Fruit fly (Drosophila melanogaster) whole organism, prepupa: Measurements from ENCODE around the gene CG43689.
A peak's percentile ranks its signal among the peaks of the same experiment; 100 is the strongest.

ENCODE experiments used
- Blimp-1 ChIP-seq: fragments of 200-800 bp; sonication (Bioruptor generic); optimal IDR thresholded peaks from 3 replicates; lab custom pipeline; 2017; ENCODE audit warnings: missing biosample characterization, missing genetic modification characterization, mild to moderate bottlenecking, moderate library complexity, missing genetic modification reagents
- CG11902 ChIP-seq: fragments of 200-800 bp; sonication (Bioruptor generic); optimal IDR thresholded peaks from 3 replicates; lab custom pipeline; 2016; ENCODE audit warnings: missing biosample characterization, missing genetic modification characterization
- CG1621 ChIP-seq: fragments of 200-800 bp; sonication (Bioruptor generic); optimal IDR thresholded peaks from 3 replicates; lab custom pipeline; 2018; ENCODE audit warnings: missing biosample characterization, mild to moderate bottlenecking, missing genetic modification characterization
- CG3032 ChIP-seq: fragments of 200-800 bp; optimal IDR thresholded peaks from 2 replicates; lab custom pipeline; 2019; ENCODE audit warnings: missing biosample characterization, mild to moderate bottlenecking, missing genetic modification characterization, moderate library complexity
- CG3919 ChIP-seq: fragments of 200-800 bp; sonication (Bioruptor generic); optimal IDR thresholded peaks from 3 replicates; lab custom pipeline; 2016; ENCODE audit warnings: missing biosample characterization, missing genetic modification characterization
- CG4318 ChIP-seq: fragments of 200-800 bp; sonication (Bioruptor generic); optimal IDR thresholded peaks from 3 replicates; lab custom pipeline; 2017; ENCODE audit warnings: missing biosample characterization, mild to moderate bottlenecking, missing genetic modification characterization
- CG6163 ChIP-seq: fragments of 200-800 bp; sonication (Bioruptor generic); IDR thresholded peaks from 3 replicates; pipeline ENCODE4 v1.3.6; 2022; ENCODE audit warnings: missing biosample characterization, missing genetic modification characterization
- CG6854 ChIP-seq: fragments of 200-800 bp; sonication (Bioruptor generic); optimal IDR thresholded peaks from 2 replicates; lab custom pipeline; 2017; ENCODE audit warnings: missing biosample characterization, mild to moderate bottlenecking, missing genetic modification characterization
- CG7368 ChIP-seq: fragments of 200-800 bp; sonication (Bioruptor generic); optimal IDR thresholded peaks from 3 replicates; lab custom pipeline; 2016; ENCODE audit warnings: missing biosample characterization, missing genetic modification characterization
- CG8632 ChIP-seq: fragments of 200-800 bp; sonication (Bioruptor generic); optimal IDR thresholded peaks from 3 replicates; lab custom pipeline; 2016; ENCODE audit warnings: missing biosample characterization, missing genetic modification characterization
- Eip75B ChIP-seq: fragments of 200-800 bp; sonication (Bioruptor generic); optimal IDR thresholded peaks from 3 replicates; lab custom pipeline; 2016; ENCODE audit warnings: missing biosample characterization, missing genetic modification characterization
- Eip78C ChIP-seq: fragments of 200-800 bp; sonication (Bioruptor generic); peaks from one replicate; lab custom pipeline; 2016; ENCODE audit warnings: missing biosample characterization, missing genetic modification characterization
- Eip93F ChIP-seq: fragments of 200-800 bp; sonication (Bioruptor generic); optimal IDR thresholded peaks from 2 replicates; lab custom pipeline; 2016; ENCODE audit warnings: missing biosample characterization, mild to moderate bottlenecking, missing genetic modification characterization
- Ets21C ChIP-seq: fragments of 200-800 bp; sonication (Bioruptor generic); optimal IDR thresholded peaks from 3 replicates; lab custom pipeline; 2016; ENCODE audit warnings: missing biosample characterization, missing genetic modification characterization
- Gug ChIP-seq: fragments of 200-800 bp; sonication (Bioruptor generic); IDR thresholded peaks from 2 replicates; pipeline ENCODE4 v1.3.6; 2022; ENCODE audit warnings: missing biosample characterization, missing genetic modification characterization
- Hr39 ChIP-seq: fragments of 200-800 bp; sonication (Bioruptor generic); optimal IDR thresholded peaks from 2 replicates; lab custom pipeline; 2016; ENCODE audit warnings: missing biosample characterization, missing genetic modification characterization
- Met ChIP-seq: fragments of 200-800 bp; sonication (Bioruptor generic); optimal IDR thresholded peaks from 3 replicates; lab custom pipeline; 2016; ENCODE audit warnings: missing biosample characterization, missing genetic modification characterization
- OdsH ChIP-seq: fragments of 200-800 bp; sonication (Bioruptor generic); optimal IDR thresholded peaks from 3 replicates; lab custom pipeline; 2016; ENCODE audit warnings: missing biosample characterization, missing genetic modification characterization
- achi ChIP-seq: fragments of 200-800 bp; sonication (Bioruptor generic); optimal IDR thresholded peaks from 3 replicates; lab custom pipeline; 2016; ENCODE audit warnings: missing biosample characterization, missing genetic modification characterization
- cyc ChIP-seq: fragments of 200-800 bp; sonication (Bioruptor generic); optimal IDR thresholded peaks from 3 replicates; lab custom pipeline; 2016; ENCODE audit warnings: missing biosample characterization, missing genetic modification characterization
- dsx ChIP-seq: fragments of 200-800 bp; optimal IDR thresholded peaks from 3 replicates; lab custom pipeline; 2019; ENCODE audit warnings: missing biosample characterization, mild to moderate bottlenecking, missing genetic modification characterization, moderate library complexity; ENCODE audit not compliant: poor library complexity, severe bottlenecking
- eg ChIP-seq: fragments of 200-800 bp; sonication (Bioruptor generic); IDR thresholded peaks from 3 replicates; pipeline ENCODE4 v1.3.6; 2022; ENCODE audit warnings: missing biosample characterization, missing genetic modification characterization
- esn ChIP-seq: fragments of 200-800 bp; sonication (Bioruptor generic); optimal IDR thresholded peaks from 2 replicates; lab custom pipeline; 2016; ENCODE audit warnings: missing biosample characterization, mild to moderate bottlenecking, missing genetic modification characterization, moderate library complexity
- fkh ChIP-seq: fragments of 200-800 bp; sonication (Bioruptor generic); optimal IDR thresholded peaks from 3 replicates; lab custom pipeline; 2017; ENCODE audit warnings: missing biosample characterization, mild to moderate bottlenecking, missing genetic modification characterization, moderate library complexity
- net ChIP-seq: fragments of 200-800 bp; sonication (Bioruptor generic); optimal IDR thresholded peaks from 3 replicates; lab custom pipeline; 2016; ENCODE audit warnings: missing biosample characterization, missing genetic modification characterization
- svp ChIP-seq: fragments of 200-800 bp; sonication (Bioruptor generic); peaks from one replicate; lab custom pipeline; 2016; ENCODE audit warnings: missing biosample characterization, missing genetic modification characterization

Gene CG43689

dm6 chrX:4116834-4117736 is 41.5 kb downstream of the CG43689 start, which contains the start of the genes tyf and Tip60:
Gene tyf, plus strand, starts transcription at chrX:4117020.
Gene Tip60, minus strand, starts transcription at chrX:4117487.
- TF ChIP-seq CG6163 (GFP tag; lab: Robert Waterston, UW), result peak; percentile 53
- TF ChIP-seq Hr39, result peak; percentile 21
- TF ChIP-seq CG6854 (GFP tag; lab: Kevin White, UChicago), result peak; percentile 21
- peak; percentile 61; the same call in 2 of the 3 replicates for TF ChIP-seq eg (GFP tag; lab: Robert Waterston, UW)
- TF ChIP-seq cyc (GFP tag; lab: Kevin White, UChicago), result peak; percentile 44
- TF ChIP-seq CG11902 (GFP tag; lab: Kevin White, UChicago), result no peak
- TF ChIP-seq achi (GFP tag; lab: Kevin White, UChicago), result peak; percentile 85
- peak; percentile 46 for TF ChIP-seq fkh
- TF ChIP-seq CG4318 (GFP tag; lab: Kevin White, UChicago), result no peak
- peak; percentile 66 for TF ChIP-seq Eip78C (GFP tag; lab: Kevin White, UChicago)
- TF ChIP-seq esn (GFP tag; lab: Kevin White, UChicago), result peak; percentile 16
- no peak for TF ChIP-seq net (GFP tag; lab: Kevin White, UChicago)
- no peak for TF ChIP-seq Eip93F (GFP tag; lab: Kevin White, UChicago)
- no peak for TF ChIP-seq Eip75B (GFP tag; lab: Kevin White, UChicago)
- no peak for TF ChIP-seq OdsH (GFP tag; lab: Kevin White, UChicago)
- peak; percentile 78 for TF ChIP-seq svp (GFP tag; lab: Kevin White, UChicago)
- TF ChIP-seq dsx (GFP tag; lab: Kevin White, UChicago), result no peak

- TF ChIP-seq Ets21C (no peak), Met (GFP tag; lab: Kevin White, UChicago) (no peak), CG3032 (tag; lab: Kevin White, UChicago) (no peak), Eip78C (GFP tag; lab: Kevin White, UChicago) (no peak), CG6854 (GFP tag; lab: Kevin White, UChicago) (no peak), CG11902 (GFP tag; lab: Kevin White, UChicago) (no peak), CG7368 (GFP tag; lab: Kevin White, UChicago) (no peak), Blimp-1 (GFP tag; lab: Kevin White, UChicago) (no peak)
These were observed 44.0 kb downstream of the CG43689 start for dm6 chrX:4119582-4119981.

- TF ChIP-seq CG8632 (GFP tag; lab: Kevin White, UChicago) (no peak), CG1621 (tag; lab: Kevin White, UChicago) (peak; percentile 72), fkh (peak; percentile 81), Eip78C (GFP tag; lab: Kevin White, UChicago) (peak; percentile 23)
These were observed 55.6 kb downstream of the CG43689 start, which contains the start of gene GlcAT-I for dm6 chrX:4131049-4131629. Gene GlcAT-I, plus strand, starts transcription at chrX:4131211.

dm6 chrX:4139043-4139442 is 63.5 kb downstream of the CG43689 start:
- no peak for TF ChIP-seq CG6854 (GFP tag; lab: Kevin White, UChicago)
- TF ChIP-seq CG6163 (GFP tag; lab: Robert Waterston, UW), result no peak
- TF ChIP-seq net (GFP tag; lab: Kevin White, UChicago), result no peak
- no peak for TF ChIP-seq Eip93F (GFP tag; lab: Kevin White, UChicago)
- TF ChIP-seq Gug (GFP tag; lab: Robert Waterston, UW), result no peak
- no peak for TF ChIP-seq dsx (GFP tag; lab: Kevin White, UChicago)
- TF ChIP-seq CG3919 (GFP tag; lab: Kevin White, UChicago), result no peak
- no peak for TF ChIP-seq OdsH (GFP tag; lab: Kevin White, UChicago)
